Fruit fly (Drosophila melanogaster): ENCODE measurements around the gene CG3587.

The CG3587 gene

dm6 chrX:1968152-1968551, 28.0 kb downstream of the CG3587 start:
- TF ChIP-seq CG32121 (GFP tag; IDR thresholded peaks at IDR 0.05) (no peak), D1 (tag; optimal IDR thresholded peaks at IDR 0.05) (no peak), CG12605 (GFP tag; IDR thresholded peaks at IDR 0.05) (no peak), CG34367 (tag; optimal IDR thresholded peaks at IDR 0.05) (no peak), Pif1A (GFP tag; optimal IDR thresholded peaks at IDR 0.05) (no peak), CG8301 (tag; optimal IDR thresholded peaks at IDR 0.05) (no peak), CG17806 (tag; optimal IDR thresholded peaks at IDR 0.05) (no peak), CG8159 (tag; optimal IDR thresholded peaks at IDR 0.05) (no peak), EcR (GFP tag; optimal IDR thresholded peaks at IDR 0.05) (no peak), CG13204 (GFP tag; optimal IDR thresholded peaks at IDR 0.05) (no peak), gl (tag; optimal IDR thresholded peaks at IDR 0.05) (no peak), CG15710 (tag; optimal IDR thresholded peaks at IDR 0.05) (no peak), Pif1B (GFP tag; optimal IDR thresholded peaks at IDR 0.05) (no peak), CG10348 (GFP tag; IDR thresholded peaks at IDR 0.05) (no peak)

DNA sequence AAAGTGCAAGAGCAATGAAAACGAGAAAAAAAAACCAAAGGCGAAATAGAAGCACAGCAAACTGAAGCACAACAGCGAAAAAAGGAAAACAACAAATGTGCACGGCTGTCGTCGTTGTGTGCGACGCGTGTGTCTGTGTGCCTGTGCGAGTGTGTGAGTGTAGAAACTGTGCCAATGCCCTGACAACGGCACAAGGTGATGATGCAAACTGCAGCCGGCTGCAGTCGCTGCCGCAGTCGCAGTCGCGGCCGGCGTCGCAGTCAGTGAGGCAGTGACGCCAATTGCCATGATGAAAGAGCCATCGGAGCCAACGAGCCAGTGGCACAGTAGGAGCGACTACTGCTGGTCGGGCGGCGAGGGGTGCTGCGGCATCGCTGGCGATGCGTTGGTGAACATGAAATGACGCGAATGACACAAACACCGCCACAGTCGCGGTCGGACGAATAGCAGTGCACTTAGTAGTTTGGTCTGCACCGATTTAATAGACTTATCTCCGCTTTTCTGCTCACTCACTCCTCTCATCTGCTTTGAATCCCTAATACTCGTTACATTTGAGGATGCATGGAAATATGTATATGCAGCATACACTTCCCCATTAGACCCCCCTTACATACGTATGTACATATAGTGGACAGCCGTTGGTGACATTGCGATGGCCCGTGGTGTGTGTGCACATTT, 28.6 kb downstream of the CG3587 start:
- TF ChIP-seq CG8159 (tag; optimal IDR thresholded peaks at IDR 0.05), result peak; percentile 79
- peak; percentile 84 for TF ChIP-seq CG10348 (GFP tag; IDR thresholded peaks at IDR 0.05)
- peak; percentile 69 for TF ChIP-seq CG13204 (GFP tag; optimal IDR thresholded peaks at IDR 0.05)
- peak; percentile 67 for TF ChIP-seq CG17806 (tag; optimal IDR thresholded peaks at IDR 0.05)
- TF ChIP-seq Ets98B (GFP tag; IDR thresholded peaks at IDR 0.05), result peak; percentile 77
- peak; percentile 53 for TF ChIP-seq Pif1B (GFP tag; optimal IDR thresholded peaks at IDR 0.05)
- TF ChIP-seq fd96Ca (GFP tag; IDR thresholded peaks at IDR 0.05), result peak; percentile 90
- TF ChIP-seq CG14655 (GFP tag; optimal IDR thresholded peaks at IDR 0.05), result peak; percentile 85
- peak; percentile 96 for TF ChIP-seq EcR (GFP tag; optimal IDR thresholded peaks at IDR 0.05)
- TF ChIP-seq CG9948 (tag; optimal IDR thresholded peaks at IDR 0.05), result peak; percentile 71
- peak; percentile 73 for TF ChIP-seq Pif1A (GFP tag; optimal IDR thresholded peaks at IDR 0.05)
- peak; percentile 77 for TF ChIP-seq CG15710 (tag; optimal IDR thresholded peaks at IDR 0.05)
- peak; percentile 58; the same call in 1 of the 2 replicates for TF ChIP-seq rn (GFP tag; IDR thresholded peaks at IDR 0.05)
- TF ChIP-seq CG4496 (GFP tag; IDR thresholded peaks at IDR 0.05), result peak; percentile 89
- TF ChIP-seq D1 (tag; optimal IDR thresholded peaks at IDR 0.05), result no peak
- TF ChIP-seq CG8301 (tag; optimal IDR thresholded peaks at IDR 0.05), result peak; percentile 89
- TF ChIP-seq Snoo (tag; optimal IDR thresholded peaks at IDR 0.05), result peak; percentile 35
- TF ChIP-seq CG12605 (GFP tag; IDR thresholded peaks at IDR 0.05), result peak; percentile 82
- TF ChIP-seq gl (tag; optimal IDR thresholded peaks at IDR 0.05), result peak; percentile 36
- peak; percentile 66 for TF ChIP-seq CG34367 (tag; optimal IDR thresholded peaks at IDR 0.05)
- peak; percentile 91 for TF ChIP-seq CG32121 (GFP tag; IDR thresholded peaks at IDR 0.05)

DNA sequence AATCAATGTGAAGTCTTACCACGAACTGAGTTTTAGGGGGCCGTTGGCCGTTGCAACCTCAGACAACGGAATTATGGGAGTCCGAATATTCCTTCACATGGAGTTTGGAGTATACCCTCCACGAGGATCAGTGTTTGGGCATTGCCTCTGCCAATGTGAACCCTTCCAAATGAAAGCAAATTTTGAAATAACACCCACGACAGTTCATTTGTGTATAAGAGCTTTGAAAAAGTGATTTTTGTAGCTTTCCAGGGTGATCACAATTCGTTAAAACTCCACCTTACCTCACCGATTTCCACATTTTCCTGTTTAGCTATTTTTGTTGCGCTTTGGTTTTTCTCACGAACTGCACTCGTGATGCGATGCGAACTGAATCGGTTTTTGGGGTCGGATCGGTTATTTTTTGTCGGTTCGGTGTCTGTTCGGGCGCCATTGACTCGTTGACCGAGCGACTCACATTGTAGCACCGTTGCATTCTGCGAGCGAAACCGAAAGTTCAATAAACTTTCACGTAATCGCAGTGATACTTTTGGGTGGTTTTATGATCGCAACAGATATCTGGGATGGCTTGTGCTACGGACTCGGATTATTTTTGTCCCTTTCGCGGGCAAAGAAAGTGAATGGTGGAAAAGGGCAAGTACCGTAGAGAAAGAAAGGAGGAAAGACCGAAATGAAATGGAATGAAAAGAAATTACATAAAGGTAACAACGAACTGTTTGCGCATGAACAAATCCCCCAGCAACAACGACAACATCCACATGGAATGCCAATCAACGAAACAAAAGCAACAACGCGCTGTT, 29.9 kb downstream of the CG3587 start:
- TF ChIP-seq CG14655 (GFP tag; optimal IDR thresholded peaks at IDR 0.05) (peak; percentile 14), CG8301 (tag; optimal IDR thresholded peaks at IDR 0.05) (peak; percentile 15), gl (tag; optimal IDR thresholded peaks at IDR 0.05) (no peak), CG10348 (GFP tag; IDR thresholded peaks at IDR 0.05) (no peak), CG4496 (GFP tag; IDR thresholded peaks at IDR 0.05) (peak; percentile 51; the same call in 1 of the 3 replicates), Pif1B (GFP tag; optimal IDR thresholded peaks at IDR 0.05) (no peak), CG17806 (tag; optimal IDR thresholded peaks at IDR 0.05) (no peak), EcR (GFP tag; optimal IDR thresholded peaks at IDR 0.05) (no peak), Snoo (tag; optimal IDR thresholded peaks at IDR 0.05) (no peak), CG34367 (tag; optimal IDR thresholded peaks at IDR 0.05) (no peak), Ets98B (GFP tag; IDR thresholded peaks at IDR 0.05) (peak; percentile 70), Pif1A (GFP tag; optimal IDR thresholded peaks at IDR 0.05) (no peak), CG12605 (GFP tag; IDR thresholded peaks at IDR 0.05) (no peak), CG9948 (tag; optimal IDR thresholded peaks at IDR 0.05) (no peak), CG32121 (GFP tag; IDR thresholded peaks at IDR 0.05) (peak; percentile 80), CG13204 (GFP tag; optimal IDR thresholded peaks at IDR 0.05) (no peak), CG15710 (tag; optimal IDR thresholded peaks at IDR 0.05) (no peak), fd96Ca (GFP tag; IDR thresholded peaks at IDR 0.05) (peak; percentile 47; the same call in 2 of the 3 replicates), D1 (tag; optimal IDR thresholded peaks at IDR 0.05) (no peak), rn (GFP tag; IDR thresholded peaks at IDR 0.05) (0 out of 2 replicates have a peak, but pooled peaks have one; percentile 11), CG8159 (tag; optimal IDR thresholded peaks at IDR 0.05) (no peak)

DNA sequence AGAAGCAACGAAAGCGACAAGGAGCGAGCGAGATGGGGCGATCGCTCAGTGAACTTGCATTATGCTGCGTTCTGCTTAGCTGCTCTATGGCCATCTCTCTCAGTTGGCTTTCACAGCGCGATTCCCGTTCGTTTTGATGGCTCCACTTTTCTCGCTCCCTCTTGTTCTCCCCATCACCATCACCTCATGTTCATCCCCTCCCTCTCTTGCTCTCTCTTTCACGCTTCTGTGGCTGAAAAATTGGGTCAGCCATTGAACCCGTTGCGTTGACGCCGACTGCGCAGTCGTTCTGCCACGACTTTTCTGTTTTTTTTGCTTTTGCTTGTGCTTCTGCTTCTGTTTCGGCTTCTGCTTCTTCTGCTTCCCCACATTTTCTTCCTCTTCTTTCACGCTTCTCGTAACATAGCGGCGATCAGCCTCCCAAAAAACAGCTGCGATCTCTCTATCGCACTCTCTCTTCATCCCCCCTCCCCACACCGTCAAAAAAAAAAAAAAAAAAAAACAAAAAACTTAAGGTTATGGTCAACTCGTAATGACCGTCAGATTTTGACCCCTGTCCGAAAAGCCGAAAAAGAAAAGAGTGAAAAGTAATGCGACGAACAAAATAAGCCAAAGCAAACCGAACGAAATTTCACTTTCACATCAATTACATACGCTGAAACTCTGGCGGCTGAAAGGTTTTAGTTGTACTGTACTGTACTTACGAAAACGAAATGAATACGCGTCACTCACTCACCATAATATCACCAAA, 30.6 kb downstream of the CG3587 start:
- TF ChIP-seq CG12605 (GFP tag; IDR thresholded peaks at IDR 0.05), result no peak
- no peak for TF ChIP-seq CG10348 (GFP tag; IDR thresholded peaks at IDR 0.05)
- 0 out of 2 replicates have a peak, but pooled peaks have one; percentile 22 for TF ChIP-seq Ets98B (GFP tag; IDR thresholded peaks at IDR 0.05)
- TF ChIP-seq CG17806 (tag; optimal IDR thresholded peaks at IDR 0.05), result no peak
- no peak for TF ChIP-seq D1 (tag; optimal IDR thresholded peaks at IDR 0.05)
- no peak for TF ChIP-seq rn (GFP tag; IDR thresholded peaks at IDR 0.05)
- TF ChIP-seq gl (tag; optimal IDR thresholded peaks at IDR 0.05), result no peak
- TF ChIP-seq CG32121 (GFP tag; IDR thresholded peaks at IDR 0.05), result peak; percentile 46
- TF ChIP-seq CG8159 (tag; optimal IDR thresholded peaks at IDR 0.05), result no peak
- no peak for TF ChIP-seq CG9948 (tag; optimal IDR thresholded peaks at IDR 0.05)
- TF ChIP-seq EcR (GFP tag; optimal IDR thresholded peaks at IDR 0.05), result peak; percentile 78
- no peak for TF ChIP-seq CG15710 (tag; optimal IDR thresholded peaks at IDR 0.05)
- no peak for TF ChIP-seq CG13204 (GFP tag; optimal IDR thresholded peaks at IDR 0.05)
- no peak for TF ChIP-seq CG34367 (tag; optimal IDR thresholded peaks at IDR 0.05)

Data from whole organism, pupa.